Fruit fly (Drosophila melanogaster) S2 (cell line): ENCODE measurements around the gene JhI-21.

Source experiments
- CG8478 ChIP-seq: fragments of >200 bp; optimal IDR thresholded peaks from 2 replicates; lab custom pipeline; 2018
- CTCF ChIP-seq, 2 experiments: fragments of >200 bp; optimal IDR thresholded peaks; 2 replicates each; lab custom pipeline; 2018

DNA sequence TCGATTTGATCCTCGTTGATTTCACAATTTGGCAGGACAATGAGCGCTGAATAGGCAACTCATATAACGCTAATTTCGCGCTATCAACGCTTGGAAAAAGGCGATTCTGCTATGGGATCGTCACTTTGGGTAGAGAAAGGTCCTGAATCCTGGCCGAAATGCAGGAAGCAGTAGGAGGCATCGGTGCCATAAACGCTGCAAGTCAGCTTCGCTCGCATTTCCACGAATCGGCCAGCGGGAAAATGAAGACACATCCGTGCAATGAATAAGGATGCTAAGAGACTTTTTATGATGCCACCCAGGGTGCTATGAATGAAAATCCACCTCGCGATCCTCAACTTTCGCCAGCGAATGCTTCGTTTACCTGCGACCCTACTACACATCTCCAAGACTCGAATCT is 31.6 kb upstream of the JhI-21 start:
- no peak for TF ChIP-seq CG8478
- TF ChIP-seq CTCF (optimal IDR thresholded peaks at IDR 0.05; lab: Kevin White, UChicago) = no peak
